Fruit fly (Drosophila melanogaster) whole organism, embryonic: ENCODE measurements around the gene CG32147.
A peak's percentile ranks its signal among the peaks of the same experiment; 100 is the strongest.

ENCODE experiments used
- CG10147 ChIP-seq: fragments of 200-800 bp; sonication (Bioruptor generic); optimal IDR thresholded peaks from 2 replicates; lab custom pipeline; 2019; ENCODE audit warnings: missing biosample characterization, mild to moderate bottlenecking, missing genetic modification characterization, moderate library complexity
- CG11504 ChIP-seq: fragments of 200-800 bp; sonication (Bioruptor generic); optimal IDR thresholded peaks from 3 replicates; lab custom pipeline; 2019; ENCODE audit warnings: missing biosample characterization, mild to moderate bottlenecking, missing genetic modification characterization, moderate library complexity
- CG11695 ChIP-seq: fragments of 200-800 bp; sonication (Bioruptor generic); IDR thresholded peaks from 3 replicates; pipeline ENCODE4 v1.3.6; 2022; ENCODE audit warnings: missing biosample characterization, missing genetic modification characterization
- CG12659 ChIP-seq: fragments of 200-800 bp; sonication (Bioruptor generic); optimal IDR thresholded peaks from 3 replicates; lab custom pipeline; 2017; ENCODE audit warnings: mild to moderate bottlenecking, missing biosample characterization, missing genetic modification reagents, missing genetic modification characterization
- CG13287 ChIP-seq: fragments of 200-800 bp; sonication (Bioruptor generic); IDR thresholded peaks from 2 replicates; pipeline ENCODE4 v1.3.6; 2022; ENCODE audit warnings: missing biosample characterization, missing genetic modification characterization; ENCODE audit not compliant: partially characterized antibody
- CG13624 ChIP-seq: fragments of 200-800 bp; sonication (Bioruptor generic); optimal IDR thresholded peaks from 2 replicates; lab custom pipeline; 2016; ENCODE audit warnings: missing biosample characterization, missing genetic modification characterization
- CG14860 ChIP-seq: fragments of 200-800 bp; sonication (Bioruptor generic); IDR thresholded peaks from 3 replicates; pipeline ENCODE4 v1.3.6; 2022; ENCODE audit warnings: missing biosample characterization, missing genetic modification characterization; ENCODE audit not compliant: partially characterized antibody
- CG17186 ChIP-seq: fragments of 200-800 bp; sonication (Bioruptor generic); optimal IDR thresholded peaks from 3 replicates; lab custom pipeline; 2017; ENCODE audit warnings: missing biosample characterization, missing genetic modification reagents, missing genetic modification characterization
- CG18011 ChIP-seq: fragments of 200-800 bp; sonication (Bioruptor generic); optimal IDR thresholded peaks from 2 replicates; lab custom pipeline; 2017; ENCODE audit warnings: missing biosample characterization, missing genetic modification characterization, mild to moderate bottlenecking, moderate library complexity, missing genotype
- CG18262 ChIP-seq: fragments of 200-800 bp; optimal IDR thresholded peaks from 3 replicates; lab custom pipeline; 2019; ENCODE audit warnings: missing biosample characterization, mild to moderate bottlenecking, missing genetic modification characterization, moderate library complexity
- CG2129 ChIP-seq: fragments of 200-800 bp; sonication (Bioruptor generic); IDR thresholded peaks from 2 replicates; pipeline ENCODE4 v1.3.6; 2022; ENCODE audit warnings: missing biosample characterization, missing genetic modification characterization; ENCODE audit not compliant: partially characterized antibody
- CG2712 ChIP-seq: fragments of 200-800 bp; optimal IDR thresholded peaks from 3 replicates; lab custom pipeline; 2019; ENCODE audit warnings: missing biosample characterization, mild to moderate bottlenecking, missing genetic modification characterization, moderate library complexity
- CG32767 ChIP-seq: fragments of 200-800 bp; sonication (Bioruptor generic); IDR thresholded peaks from 2 replicates; pipeline ENCODE4 v1.3.6; 2022; ENCODE audit warnings: missing biosample characterization, missing genetic modification characterization
- CG4424 ChIP-seq: fragments of 200-800 bp; sonication (Bioruptor generic); optimal IDR thresholded peaks from 3 replicates; lab custom pipeline; 2016; ENCODE audit warnings: missing biosample characterization, missing genetic modification characterization
- CG4820 ChIP-seq: fragments of 200-800 bp; sonication (Bioruptor generic); optimal IDR thresholded peaks from 3 replicates; lab custom pipeline; 2016; ENCODE audit warnings: missing biosample characterization, missing genetic modification characterization
- CG5180 ChIP-seq: fragments of 200-800 bp; sonication (Bioruptor generic); optimal IDR thresholded peaks from 3 replicates; lab custom pipeline; 2017; ENCODE audit warnings: missing biosample characterization, missing genetic modification characterization, mild to moderate bottlenecking, moderate library complexity, missing genetic modification reagents
- CG6254 ChIP-seq: fragments of 200-800 bp; sonication (Bioruptor generic); optimal IDR thresholded peaks from 3 replicates; lab custom pipeline; 2017; ENCODE audit warnings: mild to moderate bottlenecking, missing biosample characterization, missing genetic modification reagents, missing genetic modification characterization
- CG7556 ChIP-seq: fragments of 200-800 bp; sonication (Bioruptor generic); optimal IDR thresholded peaks from 2 replicates; lab custom pipeline; 2017; ENCODE audit warnings: missing biosample characterization, mild to moderate bottlenecking, missing genetic modification characterization
- Dref ChIP-seq: fragments of 200-800 bp; sonication (Bioruptor generic); IDR thresholded peaks from 2 replicates; pipeline ENCODE4 v1.3.6; 2022; ENCODE audit warnings: missing biosample characterization, missing genetic modification characterization
- Drgx ChIP-seq: fragments of 200-800 bp; sonication (Bioruptor generic); IDR thresholded peaks from 2 replicates; pipeline ENCODE4 v1.3.6; 2022; ENCODE audit warnings: missing biosample characterization, missing genetic modification characterization
- E2f1 ChIP-seq: fragments of 200-800 bp; sonication (Bioruptor generic); IDR thresholded peaks from 2 replicates; pipeline ENCODE4 v1.3.6; 2022; ENCODE audit warnings: missing biosample characterization, missing genetic modification characterization
- HmgZ ChIP-seq: fragments of 200-800 bp; sonication (Bioruptor generic); optimal IDR thresholded peaks from 2 replicates; lab custom pipeline; 2018; ENCODE audit warnings: missing biosample characterization, mild to moderate bottlenecking, missing genetic modification characterization
- Hr3 ChIP-seq: fragments of 200-800 bp; sonication (Bioruptor generic); optimal IDR thresholded peaks from 3 replicates; lab custom pipeline; 2016; ENCODE audit warnings: missing biosample characterization, missing genetic modification characterization
- Hr78 ChIP-seq, 2 experiments: fragments of 200-800 bp in 1 of 2; fragments of >200 bp in 1 of 2; sonication (Bioruptor generic) in 1 of 2; optimal IDR thresholded peaks; 2 replicates each; lab custom pipeline; 2017 to 2019; ENCODE audit warnings: missing biosample characterization in 2 of 2, missing genetic modification characterization in 2 of 2, mild to moderate bottlenecking in 1 of 2, moderate library complexity in 1 of 2
- Lhr ChIP-seq: fragments of 200-800 bp; sonication (Bioruptor generic); optimal IDR thresholded peaks from 3 replicates; lab custom pipeline; 2017; ENCODE audit warnings: mild to moderate bottlenecking, missing biosample characterization, missing genetic modification reagents, missing genetic modification characterization
- MBD-R2 ChIP-seq: fragments of 200-800 bp; sonication (Bioruptor generic); IDR thresholded peaks from 2 replicates; pipeline ENCODE4 v1.3.6; 2022; ENCODE audit warnings: missing biosample characterization, missing genetic modification characterization
- Max ChIP-seq: fragments of 200-800 bp; sonication (Bioruptor generic); optimal IDR thresholded peaks from 2 replicates; lab custom pipeline; 2016; ENCODE audit warnings: missing biosample characterization, mild to moderate bottlenecking, missing genetic modification characterization
- Myb ChIP-seq: fragments of 200-800 bp; sonication (Bioruptor generic); optimal IDR thresholded peaks from 2 replicates; lab custom pipeline; 2016; ENCODE audit warnings: missing biosample characterization, missing genetic modification characterization
- PHDP ChIP-seq: fragments of 200-800 bp; sonication (Bioruptor generic); optimal IDR thresholded peaks from 3 replicates; lab custom pipeline; 2018; ENCODE audit warnings: missing biosample characterization, mild to moderate bottlenecking, missing genetic modification characterization, moderate library complexity
- Ptx1 ChIP-seq: fragments of 200-800 bp; sonication (Bioruptor generic); IDR thresholded peaks from 2 replicates; pipeline ENCODE4 v1.3.6; 2022; ENCODE audit warnings: missing biosample characterization, missing genetic modification characterization
- Vsx1 ChIP-seq: fragments of 200-800 bp; sonication (Bioruptor generic); optimal IDR thresholded peaks from 2 replicates; lab custom pipeline; 2017; ENCODE audit warnings: missing biosample characterization, mild to moderate bottlenecking, missing genetic modification characterization, missing genetic modification reagents
- br ChIP-seq: fragments of >200 bp; optimal IDR thresholded peaks from 2 replicates; lab custom pipeline; 2017
- cas ChIP-seq: fragments of 200-800 bp; sonication (Bioruptor generic); IDR thresholded peaks from 2 replicates; pipeline ENCODE4 v1.3.6; 2022; ENCODE audit warnings: missing biosample characterization, missing genetic modification characterization
- croc ChIP-seq: fragments of 200-800 bp; sonication (Bioruptor generic); conservative IDR thresholded peaks from 3 replicates; pipeline ENCODE4 v1.3.6; 2022; ENCODE audit warnings: missing biosample characterization, missing genetic modification characterization
- crol ChIP-seq: fragments of 200-800 bp; sonication (Bioruptor generic); IDR thresholded peaks from 2 replicates; pipeline ENCODE4 v1.3.6; 2022; ENCODE audit warnings: missing biosample characterization, missing genetic modification characterization
- dpn ChIP-seq, 2 experiments: fragments of 200-800 bp; sonication (Bioruptor generic); optimal IDR thresholded peaks; 3 replicates each; lab custom pipeline; 2016; ENCODE audit warnings: missing biosample characterization in 2 of 2, missing genetic modification characterization in 2 of 2
- dysf ChIP-seq: fragments of 200-800 bp; sonication (Bioruptor generic); IDR thresholded peaks from 3 replicates; pipeline ENCODE4 v1.3.6; 2022; ENCODE audit warnings: missing biosample characterization, missing genetic modification characterization
- hb ChIP-seq: fragments of 200-800 bp; sonication (Bioruptor generic); IDR thresholded peaks from 3 replicates; pipeline ENCODE4 v1.3.6; 2022; ENCODE audit warnings: missing biosample characterization, missing genetic modification characterization; ENCODE audit not compliant: partially characterized antibody
- lola ChIP-seq, 3 experiments: fragments of >200 bp in 2 of 3; fragments of 200-800 bp in 1 of 3; sonication (Bioruptor generic) in 1 of 3; optimal IDR thresholded peaks; 2 replicates each; lab custom pipeline; 2017 to 2019; ENCODE audit warnings: missing biosample characterization in 3 of 3, missing genetic modification characterization in 3 of 3, mild to moderate bottlenecking in 1 of 3, moderate library complexity in 1 of 3
- nerfin-2 ChIP-seq: fragments of 200-800 bp; sonication (Bioruptor generic); IDR thresholded peaks from 2 replicates; pipeline ENCODE4 v1.3.6; 2022; ENCODE audit warnings: missing biosample characterization, missing genetic modification characterization; ENCODE audit not compliant: partially characterized antibody
- peb ChIP-seq: fragments of 200-800 bp; sonication (Bioruptor generic); IDR thresholded peaks from 2 replicates; pipeline ENCODE4 v1.3.6; 2022; ENCODE audit warnings: missing biosample characterization, missing genetic modification characterization
- pfk ChIP-seq: fragments of 200-800 bp; sonication (Bioruptor generic); optimal IDR thresholded peaks from 2 replicates; lab custom pipeline; 2018; ENCODE audit warnings: missing biosample characterization, mild to moderate bottlenecking, missing genetic modification characterization, moderate library complexity
- pita ChIP-seq: fragments of 200-800 bp; sonication (Bioruptor generic); optimal IDR thresholded peaks from 2 replicates; lab custom pipeline; 2017; ENCODE audit warnings: missing biosample characterization, mild to moderate bottlenecking, missing genetic modification characterization
- sens ChIP-seq: fragments of 200-800 bp; sonication (Bioruptor generic); peaks from one replicate; lab custom pipeline; 2016; ENCODE audit warnings: missing biosample characterization, missing genetic modification characterization
- seq ChIP-seq: fragments of 200-800 bp; sonication (Bioruptor generic); IDR thresholded peaks from 2 replicates; pipeline ENCODE4 v1.3.6; 2022; ENCODE audit warnings: missing biosample characterization, missing genetic modification characterization
- slou ChIP-seq: fragments of 200-800 bp; sonication (Bioruptor generic); optimal IDR thresholded peaks from 3 replicates; lab custom pipeline; 2016; ENCODE audit warnings: missing biosample characterization, missing genetic modification characterization
- sna ChIP-seq: fragments of 200-800 bp; sonication (Bioruptor generic); IDR thresholded peaks from 2 replicates; pipeline ENCODE4 v1.3.6; 2022; ENCODE audit warnings: missing biosample characterization, missing genetic modification characterization; ENCODE audit not compliant: partially characterized antibody
- yki ChIP-seq: fragments of >200 bp; optimal IDR thresholded peaks from 3 replicates; lab custom pipeline; 2018

Gene CG32147

dm6 chr3L:15143638-15144600 lies at the start of gene CG32147, which contains the start of gene Pex3 (continued):
- TF ChIP-seq croc (GFP tag; lab: Robert Waterston, UW), result no peak
- 0 out of 3 replicates have a peak, but pooled peaks have one; percentile 12 for TF ChIP-seq hb (GFP tag; lab: Robert Waterston, UW)
- peak; percentile 43 for TF ChIP-seq CG2712 (tag; lab: Kevin White, UChicago)
- TF ChIP-seq CG11504 (tag; lab: Kevin White, UChicago), result no peak
- peak in 1 of 2 experiments; percentile 18 for TF ChIP-seq dpn (GFP tag; optimal IDR thresholded peaks at IDR 0.05; lab: Kevin White, UChicago)
- peak; percentile 69 for TF ChIP-seq sens (GFP tag; lab: Kevin White, UChicago)
- no peak for TF ChIP-seq nerfin-2 (GFP tag; lab: Robert Waterston, UW)
- TF ChIP-seq CG13624, result peak; percentile 10
- no peak for TF ChIP-seq CG18011 (GFP tag; lab: Kevin White, UChicago)
- TF ChIP-seq CG4424 (GFP tag; lab: Kevin White, UChicago), result no peak
- peak; percentile 26; the same call in 1 of the 2 replicates for TF ChIP-seq sna
- peak; percentile 81 for TF ChIP-seq CG12659 (GFP tag; lab: Kevin White, UChicago)
- TF ChIP-seq HmgZ, result peak; percentile 1
- TF ChIP-seq CG6254 (GFP tag; lab: Kevin White, UChicago), result peak; percentile 12
- no peak for TF ChIP-seq cas (GFP tag; lab: Robert Waterston, UW)
- peak; percentile 7 for TF ChIP-seq CG7556 (GFP tag; lab: Kevin White, UChicago)
- TF ChIP-seq CG5180 (GFP tag; lab: Kevin White, UChicago), result no peak
- TF ChIP-seq CG11695 (GFP tag; lab: Robert Waterston, UW), result no peak; the same call in 2 of the 3 replicates
- TF ChIP-seq Myb (GFP tag; lab: Kevin White, UChicago), result peak; percentile 19
- no peak for TF ChIP-seq CG14860 (GFP tag; lab: Robert Waterston, UW)
- no peak for TF ChIP-seq Drgx (GFP tag; lab: Robert Waterston, UW)
- peak; percentile 29 for TF ChIP-seq Vsx1
- peak; percentile 17 for TF ChIP-seq PHDP (tag; lab: Kevin White, UChicago)
- peak; percentile 22 for TF ChIP-seq Max (GFP tag; lab: Kevin White, UChicago)
- TF ChIP-seq CG4820 (GFP tag; lab: Kevin White, UChicago), result no peak
- TF ChIP-seq Hr3 (GFP tag; lab: Kevin White, UChicago), result no peak
- TF ChIP-seq dysf (GFP tag; lab: Robert Waterston, UW), result no peak
- TF ChIP-seq crol (GFP tag; lab: Robert Waterston, UW), result peak; percentile 50; the same call in 1 of the 2 replicates
- no peak for TF ChIP-seq pita (GFP tag; lab: Kevin White, UChicago)
- peak; percentile 56 for TF ChIP-seq Lhr
- peak in 1 of 3 experiments; percentile 9 for TF ChIP-seq lola (GFP tag; optimal IDR thresholded peaks at IDR 0.05; lab: Kevin White, UChicago)
- TF ChIP-seq yki (lab: Kevin White, UChicago), result no peak
- no peak for TF ChIP-seq Ptx1 (GFP tag; lab: Robert Waterston, UW)
- TF ChIP-seq seq (GFP tag; lab: Robert Waterston, UW), result no peak
- peak; percentile 45; the same call in 1 of the 2 replicates for TF ChIP-seq MBD-R2 (GFP tag; lab: Robert Waterston, UW)
- TF ChIP-seq CG13287 (GFP tag; lab: Robert Waterston, UW), result peak; percentile 47
- peak; percentile 96 for TF ChIP-seq pfk (GFP tag; lab: Kevin White, UChicago)
- TF ChIP-seq CG18262, result peak; percentile 22
- TF ChIP-seq CG2129 (GFP tag; lab: Robert Waterston, UW), result no peak
- no peak for TF ChIP-seq CG17186 (GFP tag; lab: Kevin White, UChicago)
- TF ChIP-seq slou, result no peak
- peak; percentile 42 for TF ChIP-seq CG10147 (GFP tag; lab: Kevin White, UChicago)
- TF ChIP-seq E2f1 (GFP tag; lab: Robert Waterston, UW), result no peak
- TF ChIP-seq Dref (GFP tag; lab: Robert Waterston, UW), result no peak
- no peak for TF ChIP-seq peb (GFP tag; lab: Robert Waterston, UW)
- TF ChIP-seq Hr78 (GFP tag; optimal IDR thresholded peaks at IDR 0.05; lab: Kevin White, UChicago), result peak in 1 of 2 experiments; percentile 37
- TF ChIP-seq br (lab: Kevin White, UChicago), result no peak
- TF ChIP-seq CG32767 (GFP tag; lab: Robert Waterston, UW), result peak; percentile 61; the same call in 1 of the 2 replicates
